Fruit fly (Drosophila melanogaster): Measurements from ENCODE around the gene Tom40.

Gene Tom40

DNA sequence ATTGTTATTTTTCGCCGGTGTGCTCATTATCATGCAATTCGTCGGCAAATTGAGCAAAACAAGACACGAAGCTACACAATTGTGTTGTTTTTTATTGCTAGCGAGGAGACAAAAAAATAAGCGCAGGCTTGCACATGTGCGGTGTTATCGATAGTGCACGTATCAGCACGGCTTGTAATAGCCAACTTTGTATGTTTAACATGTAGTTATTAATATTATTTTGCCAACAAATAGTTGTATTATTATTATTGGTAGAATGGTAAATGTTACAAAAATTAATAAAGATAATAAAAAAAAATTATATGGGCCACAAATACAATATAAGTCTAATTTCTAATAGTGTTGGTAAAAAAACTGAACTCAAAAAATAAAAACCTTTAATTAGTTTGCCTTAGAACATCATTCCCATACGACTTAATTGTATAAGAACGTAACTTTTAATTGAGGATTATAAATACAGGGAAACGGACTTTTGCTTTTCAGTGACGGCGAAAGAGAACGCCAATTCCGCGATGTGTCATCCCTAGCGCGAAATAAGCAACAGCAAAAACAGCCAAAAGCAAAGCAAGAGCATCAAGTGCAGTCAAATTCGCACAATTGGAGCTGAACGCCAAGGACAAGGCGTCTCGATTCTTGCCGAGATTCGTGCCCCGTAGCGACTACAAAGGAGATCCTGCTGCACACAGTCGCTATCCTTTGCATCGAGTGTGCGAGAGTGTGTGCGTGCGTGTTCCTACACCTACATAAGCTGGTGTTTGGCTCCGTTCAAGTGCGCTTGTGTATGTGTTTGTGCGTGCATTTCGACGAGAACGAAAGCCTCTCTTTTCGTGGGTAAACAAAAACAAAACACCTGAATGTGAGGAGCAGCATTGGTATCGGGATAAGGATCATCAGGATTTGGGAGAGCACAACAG lies 8.2 kb upstream of the Tom40 start, which contains the start of the genes NELF-B and CG12155 (continued):
- no peak for TF ChIP-seq topi (GFP tag; optimal IDR thresholded peaks at IDR 0.05)
- TF ChIP-seq eg (GFP tag; IDR thresholded peaks at IDR 0.05): peak; percentile 36; the same call in 1 of the 3 replicates
- TF ChIP-seq CG6276 (GFP tag; optimal IDR thresholded peaks at IDR 0.05): no peak
- no peak for TF ChIP-seq Ets96B (tag; optimal IDR thresholded peaks at IDR 0.05)
- TF ChIP-seq CG34406 (GFP tag; optimal IDR thresholded peaks at IDR 0.05): peak; percentile 41
- no peak for TF ChIP-seq ss (GFP tag; optimal IDR thresholded peaks at IDR 0.05)
- peak; percentile 37 for TF ChIP-seq Hr39 (GFP tag; optimal IDR thresholded peaks at IDR 0.05)
- TF ChIP-seq lz (GFP tag; optimal IDR thresholded peaks at IDR 0.05): peak; percentile 60
- no peak for TF ChIP-seq Ets21C (GFP tag; optimal IDR thresholded peaks at IDR 0.05)
- TF ChIP-seq Hr38 (GFP tag; optimal IDR thresholded peaks at IDR 0.05): no peak
- no peak for TF ChIP-seq achi (GFP tag; optimal IDR thresholded peaks at IDR 0.05)
- peak; percentile 52 for TF ChIP-seq Sox14 (GFP tag; optimal IDR thresholded peaks at IDR 0.05)
- no peak for TF ChIP-seq CG11762 (GFP tag; optimal IDR thresholded peaks at IDR 0.05; ENCODE audit: insufficient read depth)
- peak; percentile 35 for TF ChIP-seq CG11902 (GFP tag; optimal IDR thresholded peaks at IDR 0.05)
- peak; percentile 63 for TF ChIP-seq esn (GFP tag; optimal IDR thresholded peaks at IDR 0.05)
- no peak for TF ChIP-seq Lpt (GFP tag; optimal IDR thresholded peaks at IDR 0.05)
- no peak for TF ChIP-seq CG9139 (GFP tag; optimal IDR thresholded peaks at IDR 0.05)
- peak; percentile 47 for TF ChIP-seq fkh (GFP tag; optimal IDR thresholded peaks at IDR 0.05)
- TF ChIP-seq fd59A (GFP tag; optimal IDR thresholded peaks at IDR 0.05): no peak
- 0 out of 3 replicates have a peak, but pooled peaks have one; percentile 26 for TF ChIP-seq CG6163 (GFP tag; IDR thresholded peaks at IDR 0.05)
- no peak for TF ChIP-seq CG6808 (GFP tag; optimal IDR thresholded peaks at IDR 0.05)
- TF ChIP-seq CG16779 (tag; optimal IDR thresholded peaks at IDR 0.05): no peak

DNA sequence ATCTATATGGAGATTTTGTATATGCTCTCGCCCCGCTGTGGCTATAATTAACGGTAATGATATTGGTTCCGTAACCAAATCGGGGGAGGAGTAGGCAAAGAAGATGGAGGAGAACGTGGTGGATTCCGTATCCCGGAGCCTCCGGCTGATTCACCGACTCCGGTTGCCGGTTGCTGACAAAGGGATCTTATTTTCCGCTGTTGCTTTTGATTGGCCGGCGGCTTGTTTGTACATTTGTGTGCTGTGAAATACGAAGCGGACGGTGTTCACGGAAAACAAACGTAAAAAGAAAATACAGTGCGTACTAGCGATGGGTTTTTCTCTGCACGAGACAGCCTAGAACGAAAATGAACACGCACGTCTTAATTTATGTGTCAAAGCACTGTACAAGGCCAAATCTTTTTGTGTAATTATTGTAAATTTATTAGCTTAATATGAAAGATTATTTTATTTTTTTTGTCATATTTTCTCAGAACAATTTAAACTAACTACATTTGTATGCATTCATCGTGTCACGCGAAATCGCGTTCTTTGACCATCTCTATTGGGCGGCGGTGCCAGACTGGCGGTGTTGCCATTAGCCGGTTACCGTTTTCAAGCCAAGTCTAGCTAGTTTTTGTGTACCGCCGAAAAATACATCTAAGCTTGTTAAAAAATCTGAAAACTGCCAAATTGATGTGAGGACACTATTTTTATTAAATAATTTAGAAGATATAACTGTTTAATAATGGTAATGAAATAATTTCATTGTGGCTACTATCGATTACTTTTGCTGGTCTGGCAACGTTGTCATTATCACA lies 2.4 kb upstream of the Tom40 start, which contains the start of the genes Pdp and Rab39:
TSS of gene Pdp (minus strand) at position 521 of the 800 bp plus-strand sequence.
TSS of gene Rab39 (plus strand) at position 793 of the 800 bp plus-strand sequence.
- TF ChIP-seq CG15336 (GFP tag; IDR thresholded peaks at IDR 0.05) (peak; percentile 59), Eip75B (GFP tag; optimal IDR thresholded peaks at IDR 0.05) (peak; percentile 59), CG6163 (GFP tag; IDR thresholded peaks at IDR 0.05) (peak; percentile 72), CG31627 (GFP tag; optimal IDR thresholded peaks at IDR 0.05) (peak; percentile 71), lz (GFP tag; optimal IDR thresholded peaks at IDR 0.05) (peak; percentile 80), fd85E (GFP tag; optimal IDR thresholded peaks at IDR 0.05) (no peak), CG11902 (GFP tag; optimal IDR thresholded peaks at IDR 0.05) (peak; percentile 50), CG3032 (tag; optimal IDR thresholded peaks at IDR 0.05) (peak; percentile 76), Hr4 (GFP tag; optimal IDR thresholded peaks at IDR 0.05) (peak; percentile 77), CG1621 (tag; optimal IDR thresholded peaks at IDR 0.05) (peak; percentile 72), eg (GFP tag; IDR thresholded peaks at IDR 0.05) (peak; percentile 79), topi (GFP tag; optimal IDR thresholded peaks at IDR 0.05) (peak; percentile 72), cyc (GFP tag; optimal IDR thresholded peaks at IDR 0.05) (peak; percentile 74), acj6 (GFP tag; optimal IDR thresholded peaks at IDR 0.05) (peak; percentile 75), Sox102F (GFP tag; optimal IDR thresholded peaks at IDR 0.05) (peak; percentile 9), esn (GFP tag; optimal IDR thresholded peaks at IDR 0.05) (peak; percentile 80), CG8119 (GFP tag; IDR thresholded peaks at IDR 0.05) (no peak; the same call in 2 of the 3 replicates), dsx (GFP tag; optimal IDR thresholded peaks at IDR 0.05; ENCODE audit: poor library complexity, severe bottlenecking) (peak; percentile 55), CG6854 (GFP tag; optimal IDR thresholded peaks at IDR 0.05) (no peak), Eip78C (GFP tag) (peak; percentile 90), Hr38 (GFP tag; optimal IDR thresholded peaks at IDR 0.05) (no peak), CG32006 (GFP tag; optimal IDR thresholded peaks at IDR 0.05) (peak; percentile 69), fd59A (GFP tag; optimal IDR thresholded peaks at IDR 0.05) (peak; percentile 17), Eip93F (GFP tag; optimal IDR thresholded peaks at IDR 0.05) (no peak), ss (GFP tag; optimal IDR thresholded peaks at IDR 0.05) (peak in 1 of 2 experiments; percentile 27), CG6808 (GFP tag; optimal IDR thresholded peaks at IDR 0.05) (peak; percentile 19), salr (GFP tag; optimal IDR thresholded peaks at IDR 0.05) (peak; percentile 49 to 52), CG8319 (GFP tag; optimal IDR thresholded peaks at IDR 0.05) (peak; percentile 39), CG34406 (GFP tag; optimal IDR thresholded peaks at IDR 0.05) (peak; percentile 72), svp (GFP tag) (peak; percentile 81), Ets21C (GFP tag; optimal IDR thresholded peaks at IDR 0.05) (peak; percentile 61), CG4318 (GFP tag; optimal IDR thresholded peaks at IDR 0.05) (peak; percentile 64), Ets96B (tag; optimal IDR thresholded peaks at IDR 0.05) (peak; percentile 54), CG6276 (GFP tag; optimal IDR thresholded peaks at IDR 0.05) (no peak), Sox14 (GFP tag; optimal IDR thresholded peaks at IDR 0.05) (peak; percentile 64), CG10631 (GFP tag; optimal IDR thresholded peaks at IDR 0.05) (peak; percentile 80)
